Fruit fly (Drosophila melanogaster) whole organism, prepupa: ENCODE results near the gene CG5225.

Experiments
- CG3919 ChIP-seq: fragments of 200-800 bp; sonication (Bioruptor generic); optimal IDR thresholded peaks from 3 replicates; lab custom pipeline; 2016; ENCODE audit warnings: missing biosample characterization, missing genetic modification characterization
- achi ChIP-seq: fragments of 200-800 bp; sonication (Bioruptor generic); optimal IDR thresholded peaks from 3 replicates; lab custom pipeline; 2016; ENCODE audit warnings: missing biosample characterization, missing genetic modification characterization
- cyc ChIP-seq: fragments of 200-800 bp; sonication (Bioruptor generic); optimal IDR thresholded peaks from 3 replicates; lab custom pipeline; 2016; ENCODE audit warnings: missing biosample characterization, missing genetic modification characterization
- dac ChIP-seq: fragments of 200-800 bp; sonication (Bioruptor generic); optimal IDR thresholded peaks from 2 replicates; lab custom pipeline; 2017; ENCODE audit warnings: missing biosample characterization, mild to moderate bottlenecking, missing genetic modification characterization
- esn ChIP-seq: fragments of 200-800 bp; sonication (Bioruptor generic); optimal IDR thresholded peaks from 2 replicates; lab custom pipeline; 2016; ENCODE audit warnings: missing biosample characterization, mild to moderate bottlenecking, missing genetic modification characterization, moderate library complexity

- TF ChIP-seq cyc (no peak), esn (GFP tag; lab: Kevin White, UChicago) (no peak), achi (GFP tag; lab: Kevin White, UChicago) (no peak), dac (GFP tag; lab: Kevin White, UChicago) (no peak), CG3919 (GFP tag; lab: Kevin White, UChicago) (no peak)
Observed at dm6 chr3R:16980958-16981623, 47.4 kb upstream of the CG5225 start.
